Worm (Caenorhabditis elegans): ENCODE results near the gene C35C5.9.

DNA sequence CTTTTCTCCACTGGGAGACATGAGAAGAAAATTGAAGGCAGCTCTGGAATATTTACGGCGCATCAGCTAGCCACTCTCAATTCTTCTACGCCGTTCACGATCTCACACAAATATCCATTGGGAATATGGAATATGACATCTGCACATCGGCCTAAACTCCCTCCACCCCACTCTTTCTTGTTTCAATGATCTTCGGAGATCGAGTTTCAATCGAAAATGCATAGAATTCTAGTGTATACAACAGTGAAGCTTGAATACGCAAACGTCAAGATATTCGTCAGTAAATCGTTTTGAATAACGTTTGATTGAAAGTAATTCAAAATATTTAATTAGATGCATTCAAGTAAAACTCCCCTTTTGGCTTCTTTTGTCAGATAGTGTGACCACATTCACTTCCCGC lies 15.4 kb downstream of the C35C5.9 start:
- TF ChIP-seq ceh-22 (tag; optimal IDR thresholded peaks at IDR 0.05) (no peak), ceh-30 (tag; optimal IDR thresholded peaks at IDR 0.05) (no peak), nfya-1 (tag; optimal IDR thresholded peaks at IDR 0.05) (no peak), T23F11.4 (GFP tag; optimal IDR thresholded peaks at IDR 0.05) (no peak), hlh-13 (GFP tag; optimal IDR thresholded peaks at IDR 0.05) (no peak)

Measured in whole organism, late embryonic.